Worm (Caenorhabditis elegans): ENCODE data around the gene sru-6.

DNA sequence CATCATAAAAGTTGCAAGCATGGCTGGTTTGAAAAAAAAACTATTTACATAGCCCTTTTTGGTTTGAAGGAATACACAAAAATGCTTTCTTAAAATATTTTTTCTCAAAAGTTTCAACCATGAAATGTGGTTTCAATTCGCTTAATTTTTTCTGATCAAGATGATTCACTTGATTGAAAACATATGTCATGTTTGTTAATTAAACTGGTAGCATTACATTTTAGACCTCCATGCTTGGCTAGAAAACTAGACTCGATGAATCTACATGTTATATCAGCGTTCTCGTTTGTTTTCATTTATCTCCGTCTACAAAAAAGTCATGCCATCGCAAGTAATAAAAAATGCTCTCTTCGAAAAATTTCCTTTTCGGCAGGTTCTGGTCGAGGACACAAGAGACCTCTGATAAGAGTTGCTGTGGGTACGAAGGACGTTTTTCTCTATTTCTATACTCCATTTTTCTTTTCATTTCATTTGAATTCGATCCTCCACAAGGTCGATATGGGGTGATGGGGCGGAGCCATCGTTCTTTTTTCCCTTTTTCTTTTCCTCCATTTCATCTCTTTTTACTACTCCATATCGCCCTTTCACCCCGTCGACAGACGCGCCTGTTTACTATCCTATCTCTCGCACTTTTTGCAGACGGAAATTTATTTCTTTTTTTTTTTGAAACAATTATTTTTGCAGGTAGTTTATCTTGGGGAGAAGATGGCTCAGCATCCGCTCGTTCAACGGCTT lies 35.4 kb downstream of the sru-6 start, which contains the start of gene elo-1:
- no peak for TF ChIP-seq him-1 (tag; optimal IDR thresholded peaks at IDR 0.05)
- TF ChIP-seq W03F9.2 (tag; optimal IDR thresholded peaks at IDR 0.05) = no peak
